Fruit fly (Drosophila melanogaster): Measurements from ENCODE around the gene pira.

DNA sequence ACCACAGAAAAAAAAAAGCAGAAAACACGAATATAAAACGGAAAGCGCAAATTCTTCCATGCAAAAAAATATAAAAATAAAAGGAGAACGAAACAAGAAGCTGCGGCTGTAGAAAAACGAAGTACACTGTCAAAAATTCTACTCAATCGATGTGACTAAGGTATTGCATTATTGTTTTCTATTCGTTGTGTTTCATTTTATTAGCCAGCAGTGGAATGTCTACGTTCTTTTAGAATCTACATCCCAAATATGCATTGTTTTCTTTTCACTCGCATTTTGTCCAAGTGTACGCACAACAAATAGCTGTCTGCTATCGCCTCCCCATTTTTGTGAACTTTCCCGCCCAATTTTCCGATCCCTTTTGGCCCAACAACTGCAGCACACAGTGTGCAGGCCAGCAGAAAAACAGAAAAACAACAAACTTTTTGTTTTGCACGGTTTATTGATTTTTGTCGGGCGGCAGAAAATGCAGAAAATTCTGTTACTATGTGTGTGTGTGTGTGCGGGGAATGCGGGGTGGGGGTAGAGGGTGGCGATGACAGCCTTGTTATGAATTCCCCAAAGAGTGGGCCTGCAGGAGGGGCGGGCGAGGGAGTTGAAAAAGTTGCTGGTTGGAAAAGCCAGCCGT lies 44.1 kb downstream of the pira start:
- TF ChIP-seq CG8478 (optimal IDR thresholded peaks at IDR 0.05) (no peak), CTCF (optimal IDR thresholded peaks at IDR 0.05) (no peak)
